Worm (Caenorhabditis elegans) whole organism, late embryonic: ENCODE results near the gene nspc-12.
"Not testable (repeated sequence)": the region's sequence is repeated elsewhere in the genome, so short reads cannot be mapped to it uniquely, and the experiment has no call there.

Experiments used
- K09A11.1 ChIP-seq: sonication (generic microtip); optimal IDR thresholded peaks from 2 replicates; lab custom pipeline; 2017; ENCODE audit warnings: antibody characterized with exemption, mild to moderate bottlenecking, missing genetic modification characterization, missing compliant biosample characterization; ENCODE audit not compliant: insufficient read depth
- ahr-1 ChIP-seq: sonication (generic microtip); optimal IDR thresholded peaks from 2 replicates; lab custom pipeline; 2016; ENCODE audit warnings: missing genetic modification characterization, missing compliant biosample characterization
- ceh-19 ChIP-seq: fragments of 200-800 bp; sonication (Bioruptor generic); optimal IDR thresholded peaks from 2 replicates; lab custom pipeline; 2018; ENCODE audit warnings: mild to moderate bottlenecking, missing genetic modification characterization, missing compliant biosample characterization
- ceh-2 ChIP-seq: sonication (generic microtip); optimal IDR thresholded peaks from 2 replicates; lab custom pipeline; 2016; ENCODE audit warnings: missing genotype, missing genetic modification characterization, missing compliant biosample characterization
- ceh-6 ChIP-seq: fragments of 200-800 bp; sonication (Bioruptor generic); optimal IDR thresholded peaks from 2 replicates; lab custom pipeline; 2018; ENCODE audit warnings: mild to moderate bottlenecking, missing genetic modification characterization, missing compliant biosample characterization
- che-1 ChIP-seq: sonication (generic microtip); optimal IDR thresholded peaks from 2 replicates; lab custom pipeline; 2016; ENCODE audit warnings: mild to moderate bottlenecking, missing genetic modification characterization, missing compliant biosample characterization
- elt-2 ChIP-seq: sonication (generic microtip); optimal IDR thresholded peaks from 2 replicates; lab custom pipeline; 2016; ENCODE audit warnings: missing genetic modification reagents, missing genetic modification characterization, missing compliant biosample characterization
- eyg-1 ChIP-seq: sonication (generic microtip); optimal IDR thresholded peaks from 2 replicates; lab custom pipeline; 2016; ENCODE audit warnings: missing genotype, missing genetic modification characterization, missing compliant biosample characterization
- fax-1 ChIP-seq: sonication (generic microtip); optimal IDR thresholded peaks from 2 replicates; lab custom pipeline; 2016; ENCODE audit warnings: missing genotype, missing genetic modification characterization, missing compliant biosample characterization
- gmeb-2 ChIP-seq: sonication (generic microtip); optimal IDR thresholded peaks from 2 replicates; lab custom pipeline; 2016; ENCODE audit warnings: missing genetic modification characterization, inconsistent platforms, missing compliant biosample characterization
- pag-3 ChIP-seq: sonication (generic microtip); optimal IDR thresholded peaks from 2 replicates; lab custom pipeline; 2016; ENCODE audit warnings: missing compliant biosample characterization, missing genetic modification characterization, borderline replicate concordance
- pha-2 ChIP-seq: sonication (generic microtip); optimal IDR thresholded peaks from 2 replicates; lab custom pipeline; 2017; ENCODE audit warnings: mild to moderate bottlenecking, missing genetic modification characterization, missing compliant biosample characterization
- pha-4 ChIP-seq: fragments of 150-350 bp; optimal IDR thresholded peaks from 2 replicates; lab custom pipeline; 2018; ENCODE audit warnings: missing biosample characterization, missing genetic modification reagents, missing genetic modification characterization
- pqm-1 ChIP-seq: sonication (generic microtip); optimal IDR thresholded peaks from 2 replicates; lab custom pipeline; 2016; ENCODE audit warnings: missing genetic modification characterization, missing compliant biosample characterization
- rnt-1 ChIP-seq: sonication (generic microtip); optimal IDR thresholded peaks from 2 replicates; lab custom pipeline; 2016; ENCODE audit warnings: missing genetic modification characterization, missing compliant biosample characterization
- sox-2 ChIP-seq: fragments of 200-800 bp; sonication (Bioruptor generic); IDR thresholded peaks from 2 replicates; pipeline ENCODE4 v1.3.6; 2022; ENCODE audit warnings: missing genetic modification reagents, missing genetic modification characterization, missing compliant biosample characterization
- sox-4 ChIP-seq: sonication (generic microtip); optimal IDR thresholded peaks from 2 replicates; lab custom pipeline; 2017; ENCODE audit warnings: mild to moderate bottlenecking, missing genetic modification characterization, inconsistent platforms, missing compliant biosample characterization
- syd-9 ChIP-seq: sonication (generic microtip); optimal IDR thresholded peaks from 2 replicates; lab custom pipeline; 2016; ENCODE audit warnings: mild to moderate bottlenecking, missing genetic modification characterization, moderate library complexity, missing compliant biosample characterization
- tbx-7 ChIP-seq: sonication (generic microtip); optimal IDR thresholded peaks from 2 replicates; lab custom pipeline; 2016; ENCODE audit warnings: missing genotype, missing genetic modification characterization, missing compliant biosample characterization
- ttx-3 ChIP-seq: sonication (generic microtip); optimal IDR thresholded peaks from 2 replicates; lab custom pipeline; 2016; ENCODE audit warnings: missing genetic modification reagents, missing genetic modification characterization, missing compliant biosample characterization
- unc-3 ChIP-seq, 2 experiments: fragments of 200-800 bp in 1 of 2; sonication (Bioruptor generic) in 1 of 2; sonication (generic microtip) in 1 of 2; conservative IDR thresholded peaks in 1 of 2; optimal IDR thresholded peaks in 1 of 2; 2 replicates each; pipeline versions ENCODE4 v1.3.6 to Lab custom; 2016 to 2022; ENCODE audit warnings: missing compliant biosample characterization in 2 of 2, missing genetic modification characterization in 2 of 2, missing genetic modification reagents in 1 of 2

The nspc-12 gene

ce11 chrX:12313779-12314178, 42.7 kb downstream of the nspc-12 start:
- TF ChIP-seq sox-4 (tag; lab: Kevin White, UChicago) = no peak
- TF ChIP-seq gmeb-2 (tag; lab: Kevin White, UChicago) = no peak
- no peak for TF ChIP-seq K09A11.1 (tag; lab: Kevin White, UChicago)
- TF ChIP-seq pag-3 (tag; lab: Kevin White, UChicago) = no peak
- TF ChIP-seq unc-3 (GFP tag; conservative IDR thresholded peaks at IDR 0.05; lab: Robert Waterston, UW) = no peak
- no peak for TF ChIP-seq unc-3 (tag; optimal IDR thresholded peaks at IDR 0.05; lab: Kevin White, UChicago)
- TF ChIP-seq elt-2 (tag; lab: Kevin White, UChicago) = no peak
- no peak for TF ChIP-seq tbx-7
- no peak for TF ChIP-seq eyg-1 (tag; lab: Kevin White, UChicago)
- TF ChIP-seq sox-2 (GFP tag; lab: Robert Waterston, UW) = no peak

- not testable (repeated sequence) for TF ChIP-seq che-1 (tag; lab: Kevin White, UChicago); tbx-7; pqm-1
Measured at ce11 chrX:12308045-12308499, 48.4 kb downstream of the nspc-12 start, which contains the start of gene F17A2.16. F17A2.16 (plus strand) TSS chrX:12308449.

ce11 chrX:12306565-12306964, 49.9 kb downstream of the nspc-12 start, which contains the start of gene phf-32:
phf-32 (plus strand) TSS chrX:12306865.
- no peak for TF ChIP-seq pqm-1
- TF ChIP-seq pha-2 (tag; lab: Kevin White, UChicago) = no peak
- TF ChIP-seq pha-4 (tag; lab: Kevin White, UChicago) = no peak
- TF ChIP-seq ahr-1 = no peak
- no peak for TF ChIP-seq ceh-19 (GFP tag; lab: Kevin White, UChicago)
- no peak for TF ChIP-seq K09A11.1 (tag; lab: Kevin White, UChicago)
- no peak for TF ChIP-seq ceh-6 (GFP tag; lab: Kevin White, UChicago)
- no peak for TF ChIP-seq ttx-3
- no peak for TF ChIP-seq syd-9 (tag; lab: Kevin White, UChicago)
- TF ChIP-seq rnt-1 (tag; lab: Kevin White, UChicago) = no peak
- no peak for TF ChIP-seq ceh-2 (tag; lab: Kevin White, UChicago)
- no peak for TF ChIP-seq pag-3 (tag; lab: Kevin White, UChicago)
- TF ChIP-seq fax-1 (tag; lab: Kevin White, UChicago) = no peak
